Fruit fly (Drosophila melanogaster): Measurements from ENCODE around the gene Hcs.

The Hcs gene

DNA sequence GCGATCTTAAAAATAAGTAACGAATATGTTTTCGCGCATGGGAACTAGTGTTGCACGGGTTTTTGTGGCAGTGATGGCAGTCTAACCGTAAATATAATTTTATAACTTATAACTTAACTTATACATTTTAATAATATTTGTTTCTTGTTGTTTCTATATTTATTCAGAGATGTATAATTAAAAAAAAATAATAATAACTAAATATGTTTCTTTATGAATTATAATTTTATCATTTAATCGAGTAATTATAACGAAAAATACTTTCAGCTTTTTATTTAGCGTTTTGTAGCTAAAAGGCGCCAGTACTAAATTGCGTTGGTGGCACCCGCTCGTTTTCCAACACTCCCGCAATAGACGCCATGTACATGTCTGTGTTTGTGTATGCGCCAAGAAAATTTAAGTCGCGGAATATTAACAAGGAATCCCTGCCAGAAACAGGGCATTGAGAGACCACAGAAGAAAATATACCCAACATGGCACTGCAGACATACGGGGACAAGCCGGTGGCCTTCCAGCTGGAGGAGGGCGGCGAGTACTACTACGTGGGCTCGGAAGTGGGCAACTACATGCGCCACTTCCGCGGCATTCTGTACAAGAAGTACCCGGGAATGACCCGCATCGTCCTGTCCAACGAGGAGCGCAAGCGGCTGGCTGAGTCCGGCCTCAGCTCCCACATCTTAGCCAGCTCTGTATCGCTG lies 4.0 kb upstream of the Hcs start, which contains the start of the genes mRpL44 and Snr1 (continued):
- TF ChIP-seq NC2α (GFP tag; optimal IDR thresholded peaks at IDR 0.05) (no peak), CG31441 (GFP tag; IDR thresholded peaks at IDR 0.05) (no peak; the same call in 1 of the 2 replicates), CG30431 (GFP tag; optimal IDR thresholded peaks at IDR 0.05) (no peak), CG10274 (GFP tag; optimal IDR thresholded peaks at IDR 0.05) (no peak), inv (GFP tag; IDR thresholded peaks at IDR 0.05; ENCODE audit: partially characterized antibody) (0 out of 2 replicates have a peak, but pooled peaks have one; percentile 8), Spps (tag; optimal IDR thresholded peaks at IDR 0.05) (no peak), HLH54F (GFP tag; optimal IDR thresholded peaks at IDR 0.05) (no peak), Trl (optimal IDR thresholded peaks at IDR 0.05) (no peak), Trl (GFP tag; optimal IDR thresholded peaks at IDR 0.05) (no peak), phol (tag; optimal IDR thresholded peaks at IDR 0.05) (peak; percentile 89), Gug (GFP tag; IDR thresholded peaks at IDR 0.05) (no peak; the same call in 3 of the 4 replicates), pan (optimal IDR thresholded peaks at IDR 0.05) (no peak), pan (GFP tag; optimal IDR thresholded peaks at IDR 0.05 in 1 of 2, IDR thresholded peaks at IDR 0.05 in 1 of 2) (no peak), Oli (tag; optimal IDR thresholded peaks at IDR 0.05) (peak; percentile 28), Ets97D (GFP tag; optimal IDR thresholded peaks at IDR 0.05) (no peak), bigmax (GFP tag; optimal IDR thresholded peaks at IDR 0.05) (no peak), CG2116 (GFP tag; optimal IDR thresholded peaks at IDR 0.05) (peak; percentile 56), Hmx (GFP tag; optimal IDR thresholded peaks at IDR 0.05) (no peak), Nf-YC (tag; optimal IDR thresholded peaks at IDR 0.05) (no peak), Kr (GFP tag; optimal IDR thresholded peaks at IDR 0.05) (no peak), Sox102F (GFP tag; optimal IDR thresholded peaks at IDR 0.05) (no peak), sens (GFP tag) (peak; percentile 54), her (GFP tag; optimal IDR thresholded peaks at IDR 0.05) (no peak), scrt (GFP tag; optimal IDR thresholded peaks at IDR 0.05) (no peak), chm (GFP tag; IDR thresholded peaks at IDR 0.05) (no peak), rib (GFP tag; IDR thresholded peaks at IDR 0.05) (no peak), Eip74EF (GFP tag; optimal IDR thresholded peaks at IDR 0.05) (no peak), CG43689 (GFP tag; IDR thresholded peaks at IDR 0.05) (no peak), CG10366 (GFP tag; IDR thresholded peaks at IDR 0.05) (no peak), YL-1 (GFP tag; optimal IDR thresholded peaks at IDR 0.05) (peak; percentile 85), wdn (GFP tag; IDR thresholded peaks at IDR 0.05) (no peak), MESR4 (GFP tag; optimal IDR thresholded peaks at IDR 0.05) (peak; percentile 84), psq (GFP tag; optimal IDR thresholded peaks at IDR 0.05) (no peak), CG7372 (GFP tag; IDR thresholded peaks at IDR 0.05) (no peak), Aef1 (GFP tag; IDR thresholded peaks at IDR 0.05) (no peak), toy (GFP tag; IDR thresholded peaks at IDR 0.05) (no peak), Dek (tag; optimal IDR thresholded peaks at IDR 0.05) (peak; percentile 58), unpg (GFP tag; optimal IDR thresholded peaks at IDR 0.05) (no peak), ro (GFP tag; IDR thresholded peaks at IDR 0.05) (no peak), schlank (tag; optimal IDR thresholded peaks at IDR 0.05) (no peak), CTCF (GFP tag; optimal IDR thresholded peaks at IDR 0.05) (no peak), CG17359 (tag; optimal IDR thresholded peaks at IDR 0.05) (no peak), MTF-1 (GFP tag; optimal IDR thresholded peaks at IDR 0.05; ENCODE audit: borderline replicate concordance) (no peak), CG34376 (GFP tag; optimal IDR thresholded peaks at IDR 0.05) (peak; percentile 42), CG2712 (tag; optimal IDR thresholded peaks at IDR 0.05) (peak; percentile 73), caup (GFP tag; optimal IDR thresholded peaks at IDR 0.05; ENCODE audit: severe bottlenecking) (peak; percentile 47), Atf6 (GFP tag; IDR thresholded peaks at IDR 0.05) (no peak), chn (GFP tag; optimal IDR thresholded peaks at IDR 0.05) (no peak), CG1792 (GFP tag; optimal IDR thresholded peaks at IDR 0.05) (no peak), CG2199 (GFP tag; IDR thresholded peaks at IDR 0.05) (no peak), CG3838 (GFP tag; optimal IDR thresholded peaks at IDR 0.05) (no peak), Sox100B (GFP tag; optimal IDR thresholded peaks at IDR 0.05) (no peak)

Measured in whole organism, embryonic.